Worm (Caenorhabditis elegans) whole organism, mixed stage, embryonic: Measurements from ENCODE around the gene gly-1.

ENCODE experiments used
- M03D4.4 ChIP-seq: sonication (generic microtip); optimal IDR thresholded peaks from 2 replicates; lab custom pipeline; 2017; ENCODE audit warnings: mild to moderate bottlenecking, missing genetic modification characterization, missing compliant biosample characterization
- ceh-43 ChIP-seq: fragments of 200-800 bp; sonication (Bioruptor generic); optimal IDR thresholded peaks from 2 replicates; lab custom pipeline; 2018; ENCODE audit warnings: mild to moderate bottlenecking, missing genetic modification characterization, moderate library complexity, missing compliant biosample characterization
- elt-1 ChIP-seq: sonication (generic microtip); optimal IDR thresholded peaks from 2 replicates; lab custom pipeline; 2017; ENCODE audit warnings: missing genetic modification characterization, mild to moderate bottlenecking, missing compliant biosample characterization, antibody characterized with exemption, moderate library complexity, borderline replicate concordance; ENCODE audit not compliant: insufficient read depth
- lin-32 ChIP-seq: fragments of 200-800 bp; sonication (Bioruptor generic); optimal IDR thresholded peaks from 2 replicates; lab custom pipeline; 2018; ENCODE audit warnings: mild to moderate bottlenecking, missing genetic modification characterization, missing compliant biosample characterization
- mls-2 ChIP-seq: sonication (generic microtip); optimal IDR thresholded peaks from 2 replicates; lab custom pipeline; 2016; ENCODE audit warnings: mild to moderate bottlenecking, missing genetic modification characterization, moderate library complexity, missing compliant biosample characterization
- nhr-12 ChIP-seq: fragments of 150-350 bp; optimal IDR thresholded peaks from 2 replicates; lab custom pipeline; 2014; ENCODE audit warnings: missing biosample characterization, missing genetic modification characterization
- nhr-237 ChIP-seq: fragments of 150-350 bp; optimal IDR thresholded peaks from 2 replicates; lab custom pipeline; 2014; ENCODE audit warnings: missing biosample characterization, missing genetic modification characterization
- nhr-28 ChIP-seq: fragments of 150-350 bp; optimal IDR thresholded peaks from 2 replicates; lab custom pipeline; 2014; ENCODE audit warnings: missing biosample characterization, missing genetic modification characterization
- tbx-8 ChIP-seq: fragments of 200-800 bp; sonication (Bioruptor generic); optimal IDR thresholded peaks from 2 replicates; lab custom pipeline; 2018; ENCODE audit warnings: mild to moderate bottlenecking, missing genetic modification characterization, moderate library complexity, missing compliant biosample characterization

ce11 chrII:10918293-10918756, 16.3 kb upstream of the gly-1 start, which contains the start of gene tba-4:
- no peak for TF ChIP-seq nhr-28 (tag; lab: Kevin White, UChicago)
- TF ChIP-seq elt-1 (tag; lab: Kevin White, UChicago): no peak
- no peak for TF ChIP-seq mls-2 (tag; lab: Kevin White, UChicago)
- no peak for TF ChIP-seq nhr-237
- TF ChIP-seq ceh-43: no peak
- TF ChIP-seq M03D4.4: no peak
- no peak for TF ChIP-seq nhr-12 (tag; lab: Kevin White, UChicago)
- TF ChIP-seq lin-32: no peak
- no peak for TF ChIP-seq tbx-8 (GFP tag; lab: Kevin White, UChicago)
